Worm (Caenorhabditis elegans) whole organism, early embryonic: ENCODE measurements around the gene col-96.

Experiments used
- hmbx-1 ChIP-seq: sonication (generic microtip); optimal IDR thresholded peaks from 2 replicates; lab custom pipeline; 2016; ENCODE audit warnings: mild to moderate bottlenecking, missing genetic modification characterization, missing compliant biosample characterization
- hmg-4 ChIP-seq: fragments of 200-800 bp; sonication (Bioruptor generic); optimal IDR thresholded peaks from 2 replicates; lab custom pipeline; 2018; ENCODE audit warnings: mild to moderate bottlenecking, missing genetic modification characterization, missing compliant biosample characterization

ce11 chrIII:11701863-11702262 is 4.7 kb downstream of the col-96 start:
- TF ChIP-seq hmbx-1 (tag; lab: Kevin White, UChicago) (no peak), hmg-4 (GFP tag; lab: Kevin White, UChicago) (no peak)
